Fruit fly (Drosophila melanogaster) whole organism, embryonic: ENCODE measurements around the gene dyl.

Experiments used
- Awh ChIP-seq: fragments of 200-800 bp; sonication (Bioruptor generic); IDR thresholded peaks from 2 replicates; pipeline ENCODE4, ENCODE4 v1.3.6; 2022; ENCODE audit warnings: missing biosample characterization, missing genetic modification characterization
- Bgb ChIP-seq: fragments of 200-800 bp; sonication (Bioruptor generic); IDR thresholded peaks from 2 replicates; pipeline ENCODE4 v1.3.6; 2022; ENCODE audit warnings: missing biosample characterization, missing genetic modification characterization; ENCODE audit not compliant: partially characterized antibody
- Blimp-1 ChIP-seq: fragments of 200-800 bp; sonication (Bioruptor generic); optimal IDR thresholded peaks from 3 replicates; lab custom pipeline; 2018; ENCODE audit warnings: missing biosample characterization, missing genetic modification characterization, mild to moderate bottlenecking, moderate library complexity, missing genetic modification reagents
- CG1233 ChIP-seq: fragments of 200-800 bp; sonication (Bioruptor generic); optimal IDR thresholded peaks from 4 replicates; lab custom pipeline; 2018; ENCODE audit warnings: missing biosample characterization, mild to moderate bottlenecking, missing genetic modification characterization
- CG14710 ChIP-seq: fragments of 200-800 bp; sonication (Bioruptor generic); optimal IDR thresholded peaks from 3 replicates; lab custom pipeline; 2019; ENCODE audit warnings: missing biosample characterization, mild to moderate bottlenecking, missing genetic modification characterization, moderate library complexity
- CG14965 ChIP-seq: fragments of 200-800 bp; sonication (Bioruptor generic); optimal IDR thresholded peaks from 2 replicates; lab custom pipeline; 2016; ENCODE audit warnings: missing biosample characterization, missing genetic modification characterization, borderline replicate concordance
- CG15269 ChIP-seq: fragments of 200-800 bp; sonication (Bioruptor generic); optimal IDR thresholded peaks from 2 replicates; lab custom pipeline; 2018; ENCODE audit warnings: missing biosample characterization, mild to moderate bottlenecking, missing genetic modification characterization, moderate library complexity
- CG17385 ChIP-seq: fragments of 200-800 bp; sonication (Bioruptor generic); optimal IDR thresholded peaks from 3 replicates; lab custom pipeline; 2018; ENCODE audit warnings: missing biosample characterization, mild to moderate bottlenecking, missing genetic modification characterization
- CG18262 ChIP-seq: fragments of 200-800 bp; optimal IDR thresholded peaks from 3 replicates; lab custom pipeline; 2019; ENCODE audit warnings: missing biosample characterization, mild to moderate bottlenecking, missing genetic modification characterization, moderate library complexity
- CG18619 ChIP-seq: fragments of 200-800 bp; sonication (Bioruptor generic); optimal IDR thresholded peaks from 3 replicates; lab custom pipeline; 2017; ENCODE audit warnings: missing biosample characterization, mild to moderate bottlenecking, missing genetic modification characterization
- CG2120 ChIP-seq: fragments of 200-800 bp; sonication (Bioruptor generic); optimal IDR thresholded peaks from 3 replicates; lab custom pipeline; 2016; ENCODE audit warnings: missing biosample characterization, missing genetic modification characterization
- CG2678 ChIP-seq: fragments of 200-800 bp; sonication (Bioruptor generic); optimal IDR thresholded peaks from 3 replicates; lab custom pipeline; 2019; ENCODE audit warnings: missing biosample characterization, mild to moderate bottlenecking, missing genetic modification characterization, moderate library complexity
- CG2712 ChIP-seq: fragments of 200-800 bp; optimal IDR thresholded peaks from 3 replicates; lab custom pipeline; 2019; ENCODE audit warnings: missing biosample characterization, mild to moderate bottlenecking, missing genetic modification characterization, moderate library complexity
- CG2889 ChIP-seq: fragments of 200-800 bp; sonication (Bioruptor generic); IDR thresholded peaks from 3 replicates; pipeline ENCODE4 v1.3.6; 2022; ENCODE audit warnings: missing biosample characterization, missing genetic modification characterization
- CG33557 ChIP-seq: fragments of 200-800 bp; sonication (Bioruptor generic); optimal IDR thresholded peaks from 2 replicates; lab custom pipeline; 2019; ENCODE audit warnings: missing biosample characterization, mild to moderate bottlenecking, missing genetic modification characterization, moderate library complexity
- CG7372 ChIP-seq: fragments of 200-800 bp; sonication (Bioruptor generic); IDR thresholded peaks from 2 replicates; pipeline ENCODE4 v1.3.6; 2022; ENCODE audit warnings: missing biosample characterization, missing genetic modification characterization
- CG9932 ChIP-seq: fragments of 200-800 bp; sonication (Bioruptor generic); IDR thresholded peaks from 2 replicates; pipeline ENCODE4 v1.3.6; 2022; ENCODE audit warnings: missing biosample characterization, missing genetic modification characterization
- Camta ChIP-seq: fragments of 200-800 bp; sonication (Bioruptor generic); optimal IDR thresholded peaks from 2 replicates; lab custom pipeline; 2016; ENCODE audit warnings: missing biosample characterization, missing genetic modification characterization
- Deaf1 ChIP-seq: fragments of 200-800 bp; optimal IDR thresholded peaks from 3 replicates; lab custom pipeline; 2019; ENCODE audit warnings: missing biosample characterization, mild to moderate bottlenecking, missing genetic modification characterization, moderate library complexity
- Dref ChIP-seq: fragments of 200-800 bp; sonication (Bioruptor generic); IDR thresholded peaks from 2 replicates; pipeline ENCODE4 v1.3.6; 2022; ENCODE audit warnings: missing biosample characterization, missing genetic modification characterization
- E2f1 ChIP-seq: fragments of 200-800 bp; sonication (Bioruptor generic); IDR thresholded peaks from 2 replicates; pipeline ENCODE4 v1.3.6; 2022; ENCODE audit warnings: missing biosample characterization, missing genetic modification characterization
- H15 ChIP-seq: fragments of 200-800 bp; sonication (Bioruptor generic); IDR thresholded peaks from 3 replicates; pipeline ENCODE4 v1.3.6; 2022; ENCODE audit warnings: missing biosample characterization, missing genetic modification characterization
- HLHmδ ChIP-seq: fragments of 200-800 bp; sonication (Bioruptor generic); optimal IDR thresholded peaks from 2 replicates; lab custom pipeline; 2018; ENCODE audit warnings: missing biosample characterization, mild to moderate bottlenecking, missing genetic modification characterization, moderate library complexity
- HmgZ ChIP-seq: fragments of 200-800 bp; sonication (Bioruptor generic); optimal IDR thresholded peaks from 2 replicates; lab custom pipeline; 2018; ENCODE audit warnings: missing biosample characterization, mild to moderate bottlenecking, missing genetic modification characterization
- Hr51 ChIP-seq, 2 experiments: fragments of 200-800 bp; sonication (Bioruptor generic); optimal IDR thresholded peaks; 2 replicates in 1 of 2; 3 replicates in 1 of 2; lab custom pipeline; 2016 to 2018; ENCODE audit warnings: missing biosample characterization in 2 of 2, missing genetic modification characterization in 2 of 2, mild to moderate bottlenecking in 1 of 2, moderate library complexity in 1 of 2
- Hr78 ChIP-seq, 2 experiments: fragments of 200-800 bp in 1 of 2; fragments of >200 bp in 1 of 2; sonication (Bioruptor generic) in 1 of 2; optimal IDR thresholded peaks; 2 replicates each; lab custom pipeline; 2017 to 2019; ENCODE audit warnings: missing biosample characterization in 2 of 2, missing genetic modification characterization in 2 of 2, mild to moderate bottlenecking in 1 of 2, moderate library complexity in 1 of 2
- Lhr ChIP-seq: fragments of 200-800 bp; sonication (Bioruptor generic); optimal IDR thresholded peaks from 3 replicates; lab custom pipeline; 2017; ENCODE audit warnings: mild to moderate bottlenecking, missing biosample characterization, missing genetic modification reagents, missing genetic modification characterization
- Nf-YA ChIP-seq: fragments of 200-800 bp; sonication (Bioruptor generic); IDR thresholded peaks from 2 replicates; pipeline ENCODE4 v1.3.6; 2022; ENCODE audit warnings: missing biosample characterization, missing genetic modification characterization
- Oaz ChIP-seq: fragments of 200-800 bp; sonication (Bioruptor generic); IDR thresholded peaks from 2 replicates; pipeline ENCODE4 v1.3.6; 2022; ENCODE audit warnings: missing biosample characterization, missing genetic modification characterization
- Pdp1 ChIP-seq, 2 experiments: fragments of 200-800 bp; sonication (Bioruptor generic); optimal IDR thresholded peaks; 3 replicates each; lab custom pipeline; 2016; ENCODE audit warnings: missing biosample characterization in 2 of 2, missing genetic modification characterization in 2 of 2, mild to moderate bottlenecking in 1 of 2, moderate library complexity in 1 of 2
- Scr ChIP-seq: fragments of 200-800 bp; sonication (Bioruptor generic); IDR thresholded peaks from 2 replicates; pipeline ENCODE4 v1.3.6; 2022; ENCODE audit warnings: missing biosample characterization, missing genetic modification characterization; ENCODE audit not compliant: partially characterized antibody
- Six4 ChIP-seq: fragments of 200-800 bp; sonication (Bioruptor generic); optimal IDR thresholded peaks from 2 replicates; lab custom pipeline; 2016; ENCODE audit warnings: missing biosample characterization, missing genetic modification characterization
- ash1 ChIP-seq: fragments of 200-800 bp; sonication (Bioruptor generic); optimal IDR thresholded peaks from 2 replicates; lab custom pipeline; 2018; ENCODE audit warnings: missing biosample characterization, mild to moderate bottlenecking, missing genetic modification characterization
- cg ChIP-seq: fragments of 200-800 bp; sonication (Bioruptor generic); optimal IDR thresholded peaks from 3 replicates; lab custom pipeline; 2019; ENCODE audit warnings: missing biosample characterization, mild to moderate bottlenecking, missing genetic modification characterization, moderate library complexity
- dmrt11E ChIP-seq: fragments of 200-800 bp; sonication (Bioruptor generic); optimal IDR thresholded peaks from 3 replicates; lab custom pipeline; 2018; ENCODE audit warnings: missing biosample characterization, mild to moderate bottlenecking, missing genetic modification characterization, moderate library complexity
- grau ChIP-seq: fragments of 200-800 bp; optimal IDR thresholded peaks from 3 replicates; lab custom pipeline; 2019; ENCODE audit warnings: missing biosample characterization, mild to moderate bottlenecking, missing genetic modification characterization, moderate library complexity
- gsb ChIP-seq: fragments of 200-800 bp; sonication (Bioruptor generic); IDR thresholded peaks from 2 replicates; pipeline ENCODE4 v1.3.6; 2022; ENCODE audit warnings: missing biosample characterization, missing genetic modification characterization
- kni ChIP-seq: fragments of 200-800 bp; sonication (Bioruptor generic); optimal IDR thresholded peaks from 3 replicates; lab custom pipeline; 2017; ENCODE audit warnings: mild to moderate bottlenecking, missing biosample characterization, missing genetic modification reagents, missing genetic modification characterization
- lov ChIP-seq, 2 experiments: fragments of 200-800 bp in 1 of 2; fragments of >200 bp in 1 of 2; sonication (Bioruptor generic) in 1 of 2; IDR thresholded peaks in 1 of 2; optimal IDR thresholded peaks in 1 of 2; 2 replicates in 1 of 2; 3 replicates in 1 of 2; pipeline versions ENCODE4 v1.3.6 to Lab custom; 2017 to 2022; ENCODE audit warnings: missing biosample characterization in 1 of 2, missing genetic modification characterization in 1 of 2
- mam ChIP-seq: fragments of 200-800 bp; sonication (Bioruptor generic); optimal IDR thresholded peaks from 3 replicates; lab custom pipeline; 2016; ENCODE audit warnings: missing biosample characterization, missing genetic modification characterization
- oc ChIP-seq: fragments of 200-800 bp; sonication (Bioruptor generic); optimal IDR thresholded peaks from 2 replicates; lab custom pipeline; 2018; ENCODE audit warnings: missing biosample characterization, mild to moderate bottlenecking, missing genetic modification characterization, moderate library complexity
- sc ChIP-seq, 3 experiments: fragments of >200 bp in 2 of 3; fragments of 200-800 bp in 1 of 3; sonication (Bioruptor generic) in 1 of 3; optimal IDR thresholded peaks; 2 replicates in 2 of 3; 3 replicates in 1 of 3; lab custom pipeline; 2017; ENCODE audit warnings: mild to moderate bottlenecking in 1 of 3, missing biosample characterization in 1 of 3, missing genetic modification characterization in 1 of 3, missing genetic modification reagents in 1 of 3
- sd ChIP-seq: fragments of 200-800 bp; sonication (Bioruptor generic); optimal IDR thresholded peaks from 3 replicates; lab custom pipeline; 2018; ENCODE audit warnings: missing biosample characterization, mild to moderate bottlenecking, missing genetic modification characterization, moderate library complexity
- sim ChIP-seq: fragments of 200-800 bp; sonication (Bioruptor generic); IDR thresholded peaks from 2 replicates; pipeline ENCODE4 v1.3.6; 2022; ENCODE audit warnings: missing biosample characterization, missing genetic modification characterization
- slbo ChIP-seq: fragments of 200-800 bp; sonication (Bioruptor generic); IDR thresholded peaks from 2 replicates; pipeline ENCODE4 v1.3.6; 2022; ENCODE audit warnings: missing biosample characterization, missing genetic modification characterization
- ttk ChIP-seq: fragments of 200-800 bp; sonication (Bioruptor generic); IDR thresholded peaks from 2 replicates; pipeline ENCODE4 v2.1.2; 2022; ENCODE audit warnings: missing biosample characterization, missing genetic modification characterization
- tx ChIP-seq: fragments of 200-800 bp; sonication (Bioruptor generic); optimal IDR thresholded peaks from 2 replicates; lab custom pipeline; 2016; ENCODE audit warnings: missing biosample characterization, missing genetic modification characterization
- vvl ChIP-seq: fragments of 200-800 bp; sonication (Bioruptor generic); IDR thresholded peaks from 2 replicates; pipeline ENCODE4 v1.3.6; 2022; ENCODE audit warnings: missing biosample characterization, missing genetic modification characterization

The dyl gene

dm6 chr3L:4307691-4308383, at the start of gene dyl:
Gene dyl (minus strand): TSS chr3L:4307718.
- no peak for TF ChIP-seq lov (optimal IDR thresholded peaks at IDR 0.05; lab: Kevin White, UChicago)
- no peak for TF ChIP-seq lov (GFP tag; IDR thresholded peaks at IDR 0.05; lab: Robert Waterston, UW)
- TF ChIP-seq cg (GFP tag; lab: Kevin White, UChicago): no peak
- no peak for TF ChIP-seq tx
- TF ChIP-seq Bgb (GFP tag; lab: Robert Waterston, UW): no peak
- no peak for TF ChIP-seq sc (optimal IDR thresholded peaks at IDR 0.05; lab: Kevin White, UChicago)
- no peak for TF ChIP-seq sc (GFP tag; optimal IDR thresholded peaks at IDR 0.05; lab: Kevin White, UChicago)
- no peak for TF ChIP-seq CG7372 (GFP tag; lab: Robert Waterston, UW)
- peak; percentile 86 for TF ChIP-seq kni
- no peak for TF ChIP-seq Hr51 (GFP tag; optimal IDR thresholded peaks at IDR 0.05; lab: Kevin White, UChicago)
- TF ChIP-seq mam (GFP tag; lab: Kevin White, UChicago): no peak
- no peak for TF ChIP-seq dmrt11E (tag; lab: Kevin White, UChicago)
- no peak for TF ChIP-seq CG2678 (tag; lab: Kevin White, UChicago)
- no peak for TF ChIP-seq Dref (GFP tag; lab: Robert Waterston, UW)
- TF ChIP-seq Scr (GFP tag; lab: Robert Waterston, UW): no peak
- TF ChIP-seq Camta (GFP tag; lab: Kevin White, UChicago): no peak
- peak; percentile 33 for TF ChIP-seq sd (tag; lab: Kevin White, UChicago)
- TF ChIP-seq CG15269 (tag; lab: Kevin White, UChicago): no peak
- TF ChIP-seq CG14710 (tag; lab: Kevin White, UChicago): no peak
- TF ChIP-seq Blimp-1 (GFP tag; lab: Kevin White, UChicago): peak; percentile 78
- no peak for TF ChIP-seq E2f1 (GFP tag; lab: Robert Waterston, UW)
- TF ChIP-seq CG17385 (GFP tag; lab: Kevin White, UChicago): no peak
- TF ChIP-seq Hr78 (GFP tag; optimal IDR thresholded peaks at IDR 0.05; lab: Kevin White, UChicago): peak in 1 of 2 experiments; percentile 68
- TF ChIP-seq vvl: peak; percentile 55; the same call in 1 of the 2 replicates
- no peak for TF ChIP-seq grau (tag; lab: Kevin White, UChicago)
- no peak for TF ChIP-seq CG2712 (tag; lab: Kevin White, UChicago)
- TF ChIP-seq sim (GFP tag; lab: Robert Waterston, UW): no peak
- TF ChIP-seq HLHmδ: no peak
- TF ChIP-seq Awh (GFP tag; lab: Robert Waterston, UW): no peak
- no peak for TF ChIP-seq CG1233 (GFP tag; lab: Kevin White, UChicago)
- peak; percentile 68 for TF ChIP-seq oc
- no peak for TF ChIP-seq HmgZ
- TF ChIP-seq Six4 (GFP tag; lab: Kevin White, UChicago): no peak
- no peak for TF ChIP-seq slbo (GFP tag; lab: Robert Waterston, UW)
- no peak for TF ChIP-seq gsb (GFP tag; lab: Robert Waterston, UW)
- TF ChIP-seq ash1 (GFP tag; lab: Kevin White, UChicago): no peak
- no peak for TF ChIP-seq CG9932 (GFP tag; lab: Robert Waterston, UW)
- peak; percentile 86 for TF ChIP-seq Deaf1 (tag; lab: Kevin White, UChicago)
- no peak for TF ChIP-seq CG2120 (GFP tag; lab: Kevin White, UChicago)
- TF ChIP-seq CG14965 (GFP tag; lab: Kevin White, UChicago): no peak
- TF ChIP-seq CG33557 (GFP tag; lab: Kevin White, UChicago): no peak
- TF ChIP-seq ttk (GFP tag; lab: Robert Waterston, UW): no peak
- TF ChIP-seq CG2889 (GFP tag; lab: Robert Waterston, UW): no peak
- peak in 1 of 2 experiments; percentile 88 for TF ChIP-seq Pdp1 (GFP tag; optimal IDR thresholded peaks at IDR 0.05; lab: Kevin White, UChicago)
- no peak for TF ChIP-seq Nf-YA (GFP tag; lab: Robert Waterston, UW)
- no peak for TF ChIP-seq CG18262 (tag; lab: Kevin White, UChicago)
- TF ChIP-seq Lhr (GFP tag; lab: Kevin White, UChicago): no peak
- TF ChIP-seq H15 (GFP tag; lab: Robert Waterston, UW): no peak
- TF ChIP-seq CG18619 (GFP tag; lab: Kevin White, UChicago): no peak
- no peak for TF ChIP-seq Oaz (GFP tag; lab: Robert Waterston, UW)
